Fruit fly (Drosophila melanogaster) whole organism, embryonic: ENCODE results near the gene Cdk1.

ENCODE experiments used
- B-H2 ChIP-seq: fragments of 200-800 bp; sonication (Bioruptor generic); optimal IDR thresholded peaks from 2 replicates; lab custom pipeline; 2018; ENCODE audit warnings: missing biosample characterization, mild to moderate bottlenecking, missing genetic modification characterization
- Bteb2 ChIP-seq: fragments of 200-800 bp; sonication (Bioruptor generic); optimal IDR thresholded peaks from 2 replicates; lab custom pipeline; 2016; ENCODE audit warnings: missing biosample characterization, missing genetic modification characterization
- CG11504 ChIP-seq: fragments of 200-800 bp; sonication (Bioruptor generic); optimal IDR thresholded peaks from 3 replicates; lab custom pipeline; 2019; ENCODE audit warnings: missing biosample characterization, mild to moderate bottlenecking, missing genetic modification characterization, moderate library complexity
- CG11696 ChIP-seq: fragments of 200-800 bp; sonication (Bioruptor generic); IDR thresholded peaks from 2 replicates; pipeline ENCODE4 v1.3.6; 2022; ENCODE audit warnings: missing biosample characterization, missing genetic modification characterization
- CG12219 ChIP-seq: fragments of 200-800 bp; sonication (Bioruptor generic); optimal IDR thresholded peaks from 3 replicates; lab custom pipeline; 2018; ENCODE audit warnings: missing biosample characterization, mild to moderate bottlenecking, missing genetic modification characterization
- CG12236 ChIP-seq: fragments of 200-800 bp; sonication (Bioruptor generic); optimal IDR thresholded peaks from 2 replicates; lab custom pipeline; 2016; ENCODE audit warnings: missing biosample characterization, missing genetic modification characterization
- CG12659 ChIP-seq: fragments of 200-800 bp; sonication (Bioruptor generic); optimal IDR thresholded peaks from 3 replicates; lab custom pipeline; 2017; ENCODE audit warnings: mild to moderate bottlenecking, missing biosample characterization, missing genetic modification reagents, missing genetic modification characterization
- CG12942 ChIP-seq: fragments of 200-800 bp; sonication (Bioruptor generic); optimal IDR thresholded peaks from 3 replicates; lab custom pipeline; 2016; ENCODE audit warnings: missing biosample characterization, missing genetic modification characterization
- CG14014 ChIP-seq: fragments of 200-800 bp; sonication (Bioruptor generic); IDR thresholded peaks from 2 replicates; pipeline ENCODE4 v1.3.6; 2022; ENCODE audit warnings: missing biosample characterization, missing genetic modification characterization
- CG1529 ChIP-seq: fragments of 200-800 bp; sonication (Bioruptor generic); optimal IDR thresholded peaks from 3 replicates; lab custom pipeline; 2018; ENCODE audit warnings: missing biosample characterization, missing genetic modification characterization
- CG15696 ChIP-seq: fragments of 200-800 bp; sonication (Bioruptor generic); optimal IDR thresholded peaks from 2 replicates; lab custom pipeline; 2019; ENCODE audit warnings: missing biosample characterization, mild to moderate bottlenecking, missing genetic modification characterization, moderate library complexity
- CG1647 ChIP-seq: fragments of 200-800 bp; sonication (Bioruptor generic); optimal IDR thresholded peaks from 3 replicates; lab custom pipeline; 2016; ENCODE audit warnings: missing biosample characterization, missing genetic modification characterization
- CG17186 ChIP-seq: fragments of 200-800 bp; sonication (Bioruptor generic); optimal IDR thresholded peaks from 3 replicates; lab custom pipeline; 2017; ENCODE audit warnings: missing biosample characterization, missing genetic modification reagents, missing genetic modification characterization
- CG17912 ChIP-seq: fragments of 200-800 bp; sonication (Bioruptor generic); optimal IDR thresholded peaks from 2 replicates; lab custom pipeline; 2018; ENCODE audit warnings: missing biosample characterization, mild to moderate bottlenecking, missing genetic modification characterization
- CG2120 ChIP-seq: fragments of 200-800 bp; sonication (Bioruptor generic); optimal IDR thresholded peaks from 3 replicates; lab custom pipeline; 2016; ENCODE audit warnings: missing biosample characterization, missing genetic modification characterization
- CG3847 ChIP-seq: fragments of 200-800 bp; sonication (Bioruptor generic); IDR thresholded peaks from 2 replicates; pipeline ENCODE4 v1.3.6; 2022; ENCODE audit warnings: missing biosample characterization, missing genetic modification characterization
- CG3995 ChIP-seq: fragments of 200-800 bp; sonication (Bioruptor generic); optimal IDR thresholded peaks from 3 replicates; lab custom pipeline; 2016; ENCODE audit warnings: missing biosample characterization, missing genetic modification characterization
- CG5953 ChIP-seq: fragments of 200-800 bp; sonication (Bioruptor generic); IDR thresholded peaks from 2 replicates; pipeline ENCODE4 v1.3.6; 2022; ENCODE audit warnings: missing biosample characterization, missing genetic modification characterization
- CG7963 ChIP-seq: fragments of 200-800 bp; sonication (Bioruptor generic); IDR thresholded peaks from 3 replicates; pipeline ENCODE4 v1.3.6; 2022; ENCODE audit warnings: missing biosample characterization, missing genetic modification characterization; ENCODE audit not compliant: partially characterized antibody
- CG8281 ChIP-seq: fragments of 200-800 bp; sonication (Bioruptor generic); optimal IDR thresholded peaks from 2 replicates; lab custom pipeline; 2018; ENCODE audit warnings: missing biosample characterization, mild to moderate bottlenecking, missing genetic modification characterization, moderate library complexity
- CG8290 ChIP-seq, 3 experiments: fragments of 200-800 bp; sonication (Bioruptor generic); optimal IDR thresholded peaks; 2 replicates each; lab custom pipeline; 2016 to 2019; ENCODE audit warnings: missing biosample characterization in 3 of 3, missing genetic modification characterization in 3 of 3, mild to moderate bottlenecking in 2 of 3, moderate library complexity in 1 of 3
- CG8944 ChIP-seq: fragments of 200-800 bp; sonication (Bioruptor generic); optimal IDR thresholded peaks from 3 replicates; lab custom pipeline; 2016; ENCODE audit warnings: missing biosample characterization, missing genetic modification characterization
- D19A ChIP-seq: fragments of 200-800 bp; optimal IDR thresholded peaks from 3 replicates; lab custom pipeline; 2019; ENCODE audit warnings: missing biosample characterization, mild to moderate bottlenecking, missing genetic modification characterization, moderate library complexity
- D19B ChIP-seq: fragments of 200-800 bp; sonication (Bioruptor generic); optimal IDR thresholded peaks from 2 replicates; lab custom pipeline; 2017; ENCODE audit warnings: missing biosample characterization, mild to moderate bottlenecking, missing genetic modification characterization
- Ets65A ChIP-seq: fragments of 200-800 bp; sonication (Bioruptor generic); peaks from one replicate; lab custom pipeline; 2016; ENCODE audit warnings: missing biosample characterization, missing genetic modification characterization
- Fer1 ChIP-seq: fragments of 200-800 bp; sonication (Bioruptor generic); optimal IDR thresholded peaks from 2 replicates; lab custom pipeline; 2017; ENCODE audit warnings: missing biosample characterization, mild to moderate bottlenecking, missing genetic modification characterization
- HLH4C ChIP-seq: fragments of 200-800 bp; sonication (Bioruptor generic); IDR thresholded peaks from 3 replicates; pipeline ENCODE4 v1.3.6; 2022; ENCODE audit warnings: missing biosample characterization, missing genetic modification characterization; ENCODE audit not compliant: partially characterized antibody
- HmgZ ChIP-seq: fragments of 200-800 bp; sonication (Bioruptor generic); optimal IDR thresholded peaks from 2 replicates; lab custom pipeline; 2018; ENCODE audit warnings: missing biosample characterization, mild to moderate bottlenecking, missing genetic modification characterization
- MESR4 ChIP-seq: fragments of 200-800 bp; sonication (Bioruptor generic); optimal IDR thresholded peaks from 2 replicates; lab custom pipeline; 2018; ENCODE audit warnings: missing biosample characterization, mild to moderate bottlenecking, missing genetic modification characterization, moderate library complexity
- Max ChIP-seq: fragments of 200-800 bp; sonication (Bioruptor generic); optimal IDR thresholded peaks from 2 replicates; lab custom pipeline; 2016; ENCODE audit warnings: missing biosample characterization, mild to moderate bottlenecking, missing genetic modification characterization
- Myb ChIP-seq: fragments of 200-800 bp; sonication (Bioruptor generic); optimal IDR thresholded peaks from 2 replicates; lab custom pipeline; 2016; ENCODE audit warnings: missing biosample characterization, missing genetic modification characterization
- NC2β ChIP-seq: fragments of 200-800 bp; sonication (Bioruptor generic); optimal IDR thresholded peaks from 2 replicates; lab custom pipeline; 2016; ENCODE audit warnings: missing biosample characterization, missing genetic modification characterization
- NFAT ChIP-seq: fragments of 200-800 bp; sonication (Bioruptor generic); IDR thresholded peaks from 2 replicates; pipeline ENCODE4 v1.3.6; 2022; ENCODE audit warnings: missing biosample characterization, missing genetic modification characterization
- Nf-YB ChIP-seq: fragments of 200-800 bp; sonication (Bioruptor generic); optimal IDR thresholded peaks from 3 replicates; lab custom pipeline; 2019; ENCODE audit warnings: missing biosample characterization, mild to moderate bottlenecking, missing genetic modification characterization, moderate library complexity
- ap ChIP-seq: fragments of 200-800 bp; sonication (Bioruptor generic); IDR thresholded peaks from 2 replicates; pipeline ENCODE4 v1.3.6; 2022; ENCODE audit warnings: missing biosample characterization, missing genetic modification characterization
- ato ChIP-seq: fragments of 200-800 bp; sonication (Bioruptor generic); IDR thresholded peaks from 2 replicates; pipeline ENCODE4 v1.3.6; 2022; ENCODE audit warnings: missing biosample characterization, missing genetic modification characterization; ENCODE audit not compliant: partially characterized antibody
- cad ChIP-seq: fragments of >200 bp; optimal IDR thresholded peaks from 2 replicates; lab custom pipeline; 2017; ENCODE audit warnings: missing biosample characterization, missing genetic modification characterization
- chinmo ChIP-seq: fragments of 200-800 bp; sonication (Bioruptor generic); IDR thresholded peaks from 4 replicates; pipeline ENCODE4 v1.3.6; 2022; ENCODE audit warnings: missing biosample characterization, missing genetic modification characterization; ENCODE audit not compliant: partially characterized antibody
- chn ChIP-seq: fragments of 200-800 bp; sonication (Bioruptor generic); optimal IDR thresholded peaks from 2 replicates; lab custom pipeline; 2016; ENCODE audit warnings: missing biosample characterization, missing genetic modification characterization
- grn ChIP-seq: fragments of 200-800 bp; sonication (Bioruptor generic); optimal IDR thresholded peaks from 3 replicates; lab custom pipeline; 2017; ENCODE audit warnings: missing biosample characterization, missing genetic modification characterization
- gsb ChIP-seq: fragments of 200-800 bp; sonication (Bioruptor generic); IDR thresholded peaks from 2 replicates; pipeline ENCODE4 v1.3.6; 2022; ENCODE audit warnings: missing biosample characterization, missing genetic modification characterization
- lilli ChIP-seq: fragments of 200-800 bp; sonication (Bioruptor generic); optimal IDR thresholded peaks from 3 replicates; lab custom pipeline; 2016; ENCODE audit warnings: missing biosample characterization, missing genetic modification characterization
- luna ChIP-seq: fragments of 200-800 bp; sonication (Bioruptor generic); optimal IDR thresholded peaks from 2 replicates; lab custom pipeline; 2016; ENCODE audit warnings: missing biosample characterization, missing genetic modification characterization
- nerfin-1 ChIP-seq: fragments of 200-800 bp; sonication (Bioruptor generic); optimal IDR thresholded peaks from 3 replicates; lab custom pipeline; 2019; ENCODE audit warnings: missing biosample characterization, mild to moderate bottlenecking, missing genetic modification characterization, moderate library complexity
- pita ChIP-seq: fragments of 200-800 bp; sonication (Bioruptor generic); optimal IDR thresholded peaks from 2 replicates; lab custom pipeline; 2017; ENCODE audit warnings: missing biosample characterization, mild to moderate bottlenecking, missing genetic modification characterization
- pum ChIP-seq: fragments of 200-800 bp; sonication (Bioruptor generic); optimal IDR thresholded peaks from 2 replicates; lab custom pipeline; 2016; ENCODE audit warnings: missing biosample characterization, missing genetic modification characterization
- slp2 ChIP-seq: fragments of 200-800 bp; sonication (Bioruptor generic); optimal IDR thresholded peaks from 2 replicates; lab custom pipeline; 2016; ENCODE audit warnings: missing biosample characterization, missing genetic modification characterization
- tgo ChIP-seq: fragments of 200-800 bp; sonication (Bioruptor generic); IDR thresholded peaks from 3 replicates; pipeline ENCODE4 v1.3.6; 2022; ENCODE audit warnings: missing biosample characterization, missing genetic modification characterization
- tup ChIP-seq: fragments of 200-800 bp; sonication (Bioruptor generic); optimal IDR thresholded peaks from 2 replicates; lab custom pipeline; 2016; ENCODE audit warnings: missing biosample characterization, mild to moderate bottlenecking, missing genetic modification characterization, moderate library complexity
- zf30C ChIP-seq: fragments of 200-800 bp; sonication (Bioruptor generic); optimal IDR thresholded peaks from 3 replicates; lab custom pipeline; 2018; ENCODE audit warnings: missing biosample characterization, mild to moderate bottlenecking, missing genetic modification characterization
- zfh2 ChIP-seq: fragments of 200-800 bp; sonication (Bioruptor generic); optimal IDR thresholded peaks from 2 replicates; lab custom pipeline; 2016; ENCODE audit warnings: missing biosample characterization, missing genetic modification characterization

The Cdk1 gene

DNA sequence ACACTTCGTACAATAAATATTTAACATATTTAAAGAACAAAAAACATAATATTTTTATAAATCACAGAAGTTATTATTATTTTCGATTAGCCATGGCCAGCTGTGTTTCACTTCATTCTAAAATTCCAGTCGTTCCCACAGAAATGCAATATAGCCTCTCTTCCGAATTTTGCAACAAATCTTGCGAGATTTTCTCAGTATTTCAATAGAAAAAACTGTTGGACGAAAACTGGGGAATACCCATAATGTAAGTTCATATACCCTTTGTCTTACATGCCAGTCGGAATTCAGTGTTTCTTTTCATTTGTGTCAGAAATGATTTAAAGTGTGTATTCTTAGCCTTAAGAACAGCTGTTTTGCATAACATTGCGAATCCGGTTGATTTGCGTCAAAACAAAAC lies 29.6 kb downstream of the Cdk1 start, which contains the start of the genes CtsL4 and ClpP (continued):
- TF ChIP-seq Ets65A (GFP tag; lab: Kevin White, UChicago) (no peak), tup (GFP tag; lab: Kevin White, UChicago) (no peak), grn (GFP tag; lab: Kevin White, UChicago) (no peak), CG7963 (no peak), nerfin-1 (tag; lab: Kevin White, UChicago) (peak; percentile 56), CG11696 (GFP tag; lab: Robert Waterston, UW) (no peak), NFAT (GFP tag; lab: Robert Waterston, UW) (no peak), tgo (no peak), CG3847 (peak; percentile 36; the same call in 1 of the 2 replicates), CG17186 (GFP tag; lab: Kevin White, UChicago) (no peak), MESR4 (GFP tag; lab: Kevin White, UChicago) (no peak), slp2 (GFP tag; lab: Kevin White, UChicago) (no peak), ato (no peak), CG12659 (GFP tag; lab: Kevin White, UChicago) (peak; percentile 76), CG2120 (GFP tag; lab: Kevin White, UChicago) (peak; percentile 64), ap (GFP tag; lab: Robert Waterston, UW) (no peak), Nf-YB (GFP tag; lab: Kevin White, UChicago) (peak; percentile 51), cad (GFP tag; lab: Kevin White, UChicago) (no peak), CG15696 (tag; lab: Kevin White, UChicago) (peak; percentile 25), D19A (peak; percentile 74), B-H2 (GFP tag; lab: Kevin White, UChicago) (peak; percentile 55), zf30C (GFP tag; lab: Kevin White, UChicago) (no peak), Bteb2 (GFP tag; lab: Kevin White, UChicago) (peak; percentile 24), Myb (peak; percentile 15), gsb (GFP tag; lab: Robert Waterston, UW) (no peak), pita (GFP tag; lab: Kevin White, UChicago) (no peak), CG11504 (tag; lab: Kevin White, UChicago) (no peak), CG3995 (peak; percentile 27), luna (GFP tag; lab: Kevin White, UChicago) (no peak), NC2β (GFP tag; lab: Kevin White, UChicago) (no peak), CG12236 (no peak), pum (GFP tag; lab: Kevin White, UChicago) (peak; percentile 35), chn (GFP tag; lab: Kevin White, UChicago) (peak; percentile 13), HmgZ (tag; lab: Kevin White, UChicago) (peak; percentile 72), CG8944 (GFP tag; lab: Kevin White, UChicago) (peak; percentile 20), CG8281 (no peak), lilli (GFP tag; lab: Kevin White, UChicago) (peak; percentile 60), CG14014 (no peak), CG1529 (GFP tag; lab: Kevin White, UChicago) (no peak), CG1647 (no peak), CG5953 (no peak), CG12942 (peak; percentile 1), Fer1 (GFP tag; lab: Kevin White, UChicago) (peak; percentile 15), D19B (GFP tag; lab: Kevin White, UChicago) (peak; percentile 81), Max (peak; percentile 20), chinmo (GFP tag; lab: Robert Waterston, UW) (no peak), CG12219 (GFP tag; lab: Kevin White, UChicago) (no peak), CG17912 (GFP tag; lab: Kevin White, UChicago) (peak; percentile 23), HLH4C (GFP tag; lab: Robert Waterston, UW) (no peak), zfh2 (GFP tag; lab: Kevin White, UChicago) (peak; percentile 33), CG8290 (GFP tag; optimal IDR thresholded peaks at IDR 0.05; lab: Kevin White, UChicago) (peak; percentile 78), CG8290 (tag; optimal IDR thresholded peaks at IDR 0.05; lab: Kevin White, UChicago) (peak in 1 of 2 experiments; percentile 14)
